Fruit fly (Drosophila melanogaster): Measurements from ENCODE around the gene mRpS21.

DNA sequence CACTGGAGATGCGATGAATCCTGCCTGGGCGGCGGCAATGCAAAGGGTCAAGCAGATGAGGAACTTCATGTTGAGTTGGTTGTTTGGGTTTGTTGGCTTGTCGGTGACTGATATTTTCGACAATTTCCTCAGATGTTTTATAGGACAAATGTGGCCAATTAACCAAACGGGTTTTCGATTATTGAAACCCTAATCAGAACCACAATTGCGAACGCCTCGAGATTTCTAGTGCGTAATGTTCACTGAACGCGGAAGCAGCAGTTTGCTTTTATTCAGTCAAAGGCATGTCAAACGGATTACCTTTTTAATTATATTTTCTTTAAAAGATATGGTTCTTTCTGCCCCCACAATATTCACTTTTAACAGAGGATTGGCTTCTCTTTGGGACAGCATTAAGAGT lies 15.4 kb upstream of the mRpS21 start, which contains the start of gene CG14374:
- no peak for TF ChIP-seq BEAF-32 (GFP tag; optimal IDR thresholded peaks at IDR 0.05)
- TF ChIP-seq Neu2 (GFP tag; optimal IDR thresholded peaks at IDR 0.05; ENCODE audit: borderline replicate concordance): no peak
- no peak for TF ChIP-seq CG12219 (GFP tag; optimal IDR thresholded peaks at IDR 0.05)
- TF ChIP-seq hbn (GFP tag; IDR thresholded peaks at IDR 0.05; ENCODE audit: partially characterized antibody): no peak
- TF ChIP-seq gce (GFP tag; IDR thresholded peaks at IDR 0.05): no peak
- TF ChIP-seq CG3281 (GFP tag; optimal IDR thresholded peaks at IDR 0.05): no peak
- no peak for TF ChIP-seq HmgZ (tag; optimal IDR thresholded peaks at IDR 0.05)
- no peak for TF ChIP-seq fru (optimal IDR thresholded peaks at IDR 0.05)
- no peak for TF ChIP-seq CG1602 (GFP tag; optimal IDR thresholded peaks at IDR 0.05)
- no peak for TF ChIP-seq CG17912 (GFP tag; optimal IDR thresholded peaks at IDR 0.05)
- TF ChIP-seq CG18619 (GFP tag; optimal IDR thresholded peaks at IDR 0.05): no peak
- TF ChIP-seq ATbp (GFP tag; optimal IDR thresholded peaks at IDR 0.05): no peak
- no peak for TF ChIP-seq CG10209 (GFP tag; optimal IDR thresholded peaks at IDR 0.05)
- TF ChIP-seq CG7745 (tag; optimal IDR thresholded peaks at IDR 0.05): no peak
